Fruit fly (Drosophila melanogaster) Kc167 (cell line): ENCODE results near the gene cbt.

Source experiments
- Myc ChIP-seq: fragments of >200 bp; optimal IDR thresholded peaks from 2 replicates; lab custom pipeline; 2017; ENCODE audit warnings: missing external identifiers
- Sin3A ChIP-seq: fragments of >200 bp; optimal IDR thresholded peaks from 2 replicates; lab custom pipeline; 2018; ENCODE audit warnings: missing external identifiers
- h ChIP-seq: fragments of >200 bp; optimal IDR thresholded peaks from 3 replicates; lab custom pipeline; 2018; ENCODE audit warnings: missing external identifiers
- insv ChIP-seq: fragments of >200 bp; optimal IDR thresholded peaks from 3 replicates; lab custom pipeline; 2018; ENCODE audit warnings: missing external identifiers
- psq ChIP-seq: fragments of >200 bp; optimal IDR thresholded peaks from 2 replicates; lab custom pipeline; 2017; ENCODE audit warnings: missing external identifiers

DNA sequence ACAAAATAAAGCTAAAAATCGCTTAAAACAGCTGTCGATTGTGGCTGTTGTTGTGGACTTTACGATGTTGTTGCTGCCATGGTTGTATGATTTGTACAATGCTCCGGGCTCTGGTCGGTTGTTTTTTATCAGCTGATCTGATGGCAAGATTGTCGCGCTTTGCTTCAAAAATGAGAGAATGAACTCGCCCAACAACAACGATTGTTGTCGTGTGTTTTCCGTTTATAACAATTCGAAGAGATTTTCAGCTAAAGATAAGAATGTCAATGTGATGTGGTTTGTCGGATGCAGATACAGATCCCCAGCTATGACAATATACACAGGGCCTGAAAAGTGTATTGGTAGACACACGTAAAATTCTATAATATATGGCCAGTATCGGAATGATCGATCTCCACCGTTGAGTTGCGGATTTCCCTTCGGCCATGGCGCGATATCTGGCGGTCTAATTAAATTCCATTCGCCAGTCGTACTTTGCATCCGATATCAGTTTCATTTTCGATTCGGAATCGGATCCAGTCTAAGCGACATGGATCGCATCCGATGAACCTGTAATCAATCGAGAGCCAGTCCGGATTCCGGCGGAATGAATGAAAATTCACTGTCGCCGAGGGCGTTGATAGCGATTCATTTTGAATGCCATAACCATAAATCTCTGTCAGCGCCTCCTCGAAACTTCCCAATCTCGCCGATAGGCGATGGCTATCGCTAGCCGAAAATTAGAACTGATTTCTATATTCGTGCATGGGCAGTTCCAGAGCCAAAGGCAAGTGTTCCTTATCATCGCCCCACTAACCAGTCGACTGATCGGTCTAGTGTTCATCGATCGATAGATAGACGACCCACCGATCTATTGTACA, 16.1 kb upstream of the cbt start:
- TF ChIP-seq insv (lab: Kevin White, UChicago) (no peak), psq (lab: Kevin White, UChicago) (no peak), Myc (lab: Kevin White, UChicago) (no peak), h (lab: Kevin White, UChicago) (no peak), Sin3A (lab: Kevin White, UChicago) (no peak)
